Worm (Caenorhabditis elegans): ENCODE data around the gene ZK1320.5.

The ZK1320.5 gene

DNA sequence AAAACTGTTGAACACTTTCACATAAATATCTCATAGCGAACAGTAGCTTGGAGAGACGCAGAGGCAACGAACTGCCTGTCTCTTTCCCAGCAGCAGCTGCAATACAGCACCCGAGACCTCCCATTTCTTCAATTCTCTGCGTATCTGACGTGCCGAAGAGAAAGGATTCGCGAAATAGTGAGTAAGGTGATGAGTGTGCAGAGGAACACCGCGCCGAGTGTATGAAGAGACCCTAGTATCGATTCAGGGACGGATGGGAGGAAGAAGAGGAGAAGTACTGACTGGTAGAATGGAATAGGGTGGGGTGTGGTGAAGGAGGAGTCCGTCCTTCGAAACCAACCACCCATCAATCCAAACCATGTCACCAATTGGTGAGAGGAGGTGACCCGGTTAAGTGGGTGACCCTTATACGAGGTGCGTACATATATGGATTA, 19.3 kb downstream of the ZK1320.5 start (continued):
- TF ChIP-seq egl-5 (tag; optimal IDR thresholded peaks at IDR 0.05): peak; percentile 92
- no peak for TF ChIP-seq mml-1 (tag; optimal IDR thresholded peaks at IDR 0.05)
- TF ChIP-seq lin-39 (tag; optimal IDR thresholded peaks at IDR 0.05): peak; percentile 11
- TF ChIP-seq elt-1 (tag; optimal IDR thresholded peaks at IDR 0.05): peak; percentile 73
- TF ChIP-seq pqm-1 (tag; optimal IDR thresholded peaks at IDR 0.05): peak; percentile 13
- no peak for TF ChIP-seq ZK546.5 (tag; optimal IDR thresholded peaks at IDR 0.05)
- peak; percentile 66 for TF ChIP-seq mdl-1 (tag; optimal IDR thresholded peaks at IDR 0.05)
- TF ChIP-seq nhr-43 (tag; optimal IDR thresholded peaks at IDR 0.05; ENCODE audit: poor library complexity, severe bottlenecking): peak; percentile 41
- peak; percentile 76 for TF ChIP-seq nhr-23 (tag; optimal IDR thresholded peaks at IDR 0.05)
- peak; percentile 85 for TF ChIP-seq ceh-28 (tag; optimal IDR thresholded peaks at IDR 0.05)
- no peak for TF ChIP-seq unc-39 (tag; optimal IDR thresholded peaks at IDR 0.05)
- TF ChIP-seq skn-1 (tag; optimal IDR thresholded peaks at IDR 0.05): no peak
- TF ChIP-seq unc-62 (GFP tag; optimal IDR thresholded peaks at IDR 0.05): peak; percentile 64

DNA sequence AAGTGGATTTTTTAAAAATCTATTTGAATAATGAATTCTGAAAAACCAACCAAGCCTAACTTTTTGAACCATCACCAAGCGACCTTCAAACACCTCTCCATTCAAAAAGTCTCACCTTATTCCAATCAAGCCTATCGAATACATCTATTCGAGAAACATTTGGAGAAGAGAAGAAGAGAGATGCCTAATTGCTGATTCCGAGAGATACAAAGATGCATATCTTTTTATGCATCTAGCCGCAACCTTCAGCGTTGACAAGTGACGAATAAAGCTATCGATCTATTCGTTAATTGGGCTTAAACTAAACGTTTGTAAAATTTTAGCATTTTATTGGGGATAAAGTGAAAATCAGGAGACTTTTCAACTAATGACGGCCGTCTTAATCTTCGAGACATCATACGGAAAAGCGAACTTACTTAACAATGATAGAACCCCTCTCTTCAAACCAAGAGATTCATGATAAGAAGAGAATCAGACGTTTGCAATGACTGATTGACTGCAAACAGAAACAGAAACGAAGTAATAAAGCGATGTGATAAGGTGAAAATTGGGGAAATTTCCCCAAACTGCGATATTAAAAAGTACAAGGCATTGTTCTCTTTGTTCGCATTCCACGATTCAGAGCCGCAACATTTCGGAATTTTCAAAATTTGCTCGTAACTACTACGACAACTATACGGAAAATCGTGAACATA, 20.4 kb downstream of the ZK1320.5 start:
- TF ChIP-seq pha-4 (tag; optimal IDR thresholded peaks at IDR 0.05): peak; percentile 31
- TF ChIP-seq nhr-25 (tag; optimal IDR thresholded peaks at IDR 0.05): peak; percentile 58
- TF ChIP-seq nhr-12 (tag; optimal IDR thresholded peaks at IDR 0.05): no peak
- no peak for TF ChIP-seq nhr-77 (tag; optimal IDR thresholded peaks at IDR 0.05)
- TF ChIP-seq ceh-16 (tag; optimal IDR thresholded peaks at IDR 0.05): peak; percentile 7
- TF ChIP-seq nfya-1 (tag; optimal IDR thresholded peaks at IDR 0.05; ENCODE audit: insufficient read depth): no peak
- peak; percentile 96 for TF ChIP-seq elt-1 (tag; optimal IDR thresholded peaks at IDR 0.05)
- TF ChIP-seq pqm-1 (tag; optimal IDR thresholded peaks at IDR 0.05): peak; percentile 72
- peak; percentile 70 for TF ChIP-seq elt-2 (tag; optimal IDR thresholded peaks at IDR 0.05)
- no peak for TF ChIP-seq fkh-2 (tag; optimal IDR thresholded peaks at IDR 0.05)

DNA sequence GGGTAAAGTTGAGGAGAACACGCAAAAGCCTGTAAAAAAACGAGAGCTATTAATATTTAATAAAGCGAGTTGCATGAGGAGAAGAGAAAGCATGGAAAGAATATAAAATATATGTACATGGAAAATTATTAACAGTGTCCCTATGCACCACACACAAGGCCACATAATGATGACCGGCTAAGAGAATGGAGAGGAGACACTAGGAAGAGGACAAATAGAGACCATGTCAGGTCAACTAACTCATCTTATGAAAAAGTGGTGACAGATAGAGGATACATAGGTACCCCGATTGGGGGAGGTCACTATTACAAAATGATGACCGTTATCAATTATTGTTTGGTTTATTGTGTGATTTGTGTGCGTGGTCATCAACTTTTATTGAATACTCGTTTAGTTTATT, 21.0 kb downstream of the ZK1320.5 start, which contains the start of gene fzr-1:
Gene fzr-1 (minus strand): TSS at position 29 of the 400 bp plus-strand sequence.
- no peak for TF ChIP-seq sea-2 (GFP tag; optimal IDR thresholded peaks at IDR 0.05)
- peak; percentile 24 for TF ChIP-seq nhr-23 (tag; optimal IDR thresholded peaks at IDR 0.05)

DNA sequence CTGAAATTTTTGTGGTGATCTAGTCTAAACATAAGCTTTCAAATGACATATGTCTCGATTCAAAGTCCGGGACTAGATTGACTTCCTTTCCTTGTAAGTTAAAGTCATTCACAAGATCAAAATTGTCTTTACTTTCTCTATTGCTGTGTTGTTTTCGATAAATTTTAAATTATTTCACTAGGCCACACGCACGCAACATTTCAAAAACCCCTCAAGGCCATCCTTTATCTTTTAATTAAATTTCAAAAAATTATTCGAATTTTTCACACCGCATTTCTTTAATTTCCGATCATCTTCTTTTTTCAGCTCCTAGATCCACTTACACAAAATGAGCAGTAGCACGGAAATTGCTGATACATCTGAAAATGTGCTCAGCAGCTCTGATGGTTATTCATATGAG, 29.2 kb downstream of the ZK1320.5 start, which contains the start of gene ZK1307.7:
Gene ZK1307.7 (plus strand): TSS at position 301 of the 400 bp plus-strand sequence.
- no peak for TF ChIP-seq nhr-25 (tag; optimal IDR thresholded peaks at IDR 0.05)
- TF ChIP-seq ceh-16 (tag; optimal IDR thresholded peaks at IDR 0.05): no peak
- no peak for TF ChIP-seq fos-1 (tag; optimal IDR thresholded peaks at IDR 0.05)
- no peak for TF ChIP-seq fkh-2 (tag; optimal IDR thresholded peaks at IDR 0.05)
- TF ChIP-seq ama-1 (optimal IDR thresholded peaks at IDR 0.05): no peak
- no peak for TF ChIP-seq skn-1 (tag; optimal IDR thresholded peaks at IDR 0.05)
- TF ChIP-seq aly-2 (tag; optimal IDR thresholded peaks at IDR 0.05): no peak
- TF ChIP-seq lsy-12 (tag; optimal IDR thresholded peaks at IDR 0.05): no peak
- no peak for TF ChIP-seq ZK546.5 (tag; optimal IDR thresholded peaks at IDR 0.05)
- no peak for TF ChIP-seq ztf-11 (tag; optimal IDR thresholded peaks at IDR 0.05)

DNA sequence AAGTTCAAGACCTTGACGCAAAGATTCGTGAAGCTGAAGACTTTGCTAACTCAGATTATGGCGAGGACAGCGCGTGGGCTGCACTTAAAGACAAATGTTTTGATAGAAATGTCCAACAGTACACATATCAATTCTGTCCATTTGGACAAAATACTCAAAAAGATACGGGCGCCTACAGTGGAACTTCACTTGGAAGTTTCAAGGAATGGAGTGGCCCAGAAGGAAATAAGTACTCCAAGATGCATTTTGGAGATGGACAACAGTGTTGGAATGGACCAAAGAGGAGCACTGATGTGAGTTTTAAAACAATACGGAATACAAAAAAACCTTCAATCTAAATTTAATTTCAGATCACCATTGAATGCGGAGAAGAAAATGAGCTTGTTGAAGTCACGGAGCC, 39.5 kb downstream of the ZK1320.5 start:
- TF ChIP-seq elt-2 (tag; optimal IDR thresholded peaks at IDR 0.05) (no peak), ceh-9 (tag; optimal IDR thresholded peaks at IDR 0.05) (no peak), nhr-43 (tag; optimal IDR thresholded peaks at IDR 0.05; ENCODE audit: poor library complexity, severe bottlenecking) (no peak), egl-27 (tag; optimal IDR thresholded peaks at IDR 0.05) (no peak), eor-1 (tag; optimal IDR thresholded peaks at IDR 0.05) (no peak), lin-15B (tag; optimal IDR thresholded peaks at IDR 0.05) (no peak), egl-5 (tag; optimal IDR thresholded peaks at IDR 0.05) (no peak), mdl-1 (tag; optimal IDR thresholded peaks at IDR 0.05) (no peak), R02D3.7 (tag; optimal IDR thresholded peaks at IDR 0.05) (no peak), nhr-12 (tag; optimal IDR thresholded peaks at IDR 0.05) (no peak), mml-1 (tag; optimal IDR thresholded peaks at IDR 0.05) (no peak), ama-1 (optimal IDR thresholded peaks at IDR 0.05) (no peak), aly-2 (tag; optimal IDR thresholded peaks at IDR 0.05) (no peak), unc-62 (GFP tag; optimal IDR thresholded peaks at IDR 0.05) (no peak), lin-39 (tag; optimal IDR thresholded peaks at IDR 0.05) (no peak), nhr-237 (tag; optimal IDR thresholded peaks at IDR 0.05) (no peak), fkh-10 (GFP tag; optimal IDR thresholded peaks at IDR 0.05) (no peak)

Data from whole organism, L3 larva.